Worm (Caenorhabditis elegans) whole organism, late embryonic: ENCODE data around the gene ZK622.4.

Source experiments
- C08G9.2 ChIP-seq: sonication (generic microtip); optimal IDR thresholded peaks from 2 replicates; lab custom pipeline; 2016; ENCODE audit warnings: mild to moderate bottlenecking, missing genetic modification characterization, moderate library complexity, missing compliant biosample characterization
- C38D4.7 ChIP-seq: fragments of 200-800 bp; sonication (Bioruptor generic); optimal IDR thresholded peaks from 2 replicates; lab custom pipeline; 2018; ENCODE audit warnings: mild to moderate bottlenecking, missing genetic modification characterization, moderate library complexity, missing compliant biosample characterization
- F13H6.1 ChIP-seq: sonication (generic microtip); optimal IDR thresholded peaks from 2 replicates; lab custom pipeline; 2016; ENCODE audit warnings: missing genetic modification characterization, missing compliant biosample characterization
- K02D7.2 ChIP-seq: sonication (generic microtip); optimal IDR thresholded peaks from 2 replicates; lab custom pipeline; 2017; ENCODE audit warnings: mild to moderate bottlenecking, missing genetic modification characterization, missing compliant biosample characterization
- K09A11.1 ChIP-seq: sonication (generic microtip); optimal IDR thresholded peaks from 2 replicates; lab custom pipeline; 2017; ENCODE audit warnings: antibody characterized with exemption, mild to moderate bottlenecking, missing genetic modification characterization, missing compliant biosample characterization; ENCODE audit not compliant: insufficient read depth
- T23F11.4 ChIP-seq: fragments of 200-800 bp; sonication (Bioruptor generic); optimal IDR thresholded peaks from 2 replicates; lab custom pipeline; 2018; ENCODE audit warnings: mild to moderate bottlenecking, missing genetic modification characterization, missing compliant biosample characterization
- Y22D7AL.16 ChIP-seq: sonication (generic microtip); optimal IDR thresholded peaks from 2 replicates; lab custom pipeline; 2016; ENCODE audit warnings: missing genetic modification characterization, missing compliant biosample characterization
- ama-1 ChIP-seq: fragments of 150-350 bp; optimal IDR thresholded peaks from 2 replicates; lab custom pipeline; 2014
- ceh-22 ChIP-seq: sonication (generic microtip); optimal IDR thresholded peaks from 2 replicates; lab custom pipeline; 2017; ENCODE audit warnings: missing biosample characterization, missing genetic modification characterization
- ceh-24 ChIP-seq: sonication (generic microtip); optimal IDR thresholded peaks from 2 replicates; lab custom pipeline; 2016; ENCODE audit warnings: mild to moderate bottlenecking, missing genetic modification characterization, missing compliant biosample characterization
- ceh-30 ChIP-seq: fragments of 150-350 bp; optimal IDR thresholded peaks from 2 replicates; lab custom pipeline; 2014; ENCODE audit warnings: missing biosample characterization, missing genetic modification characterization
- ceh-34 ChIP-seq: sonication (generic microtip); optimal IDR thresholded peaks from 2 replicates; lab custom pipeline; 2016; ENCODE audit warnings: mild to moderate bottlenecking, missing genetic modification characterization, missing compliant biosample characterization
- ceh-45 ChIP-seq: fragments of 200-800 bp; sonication (Bioruptor generic); IDR thresholded peaks from 2 replicates; pipeline ENCODE4 v1.3.6; 2022; ENCODE audit warnings: missing genetic modification reagents, missing genetic modification characterization, missing compliant biosample characterization
- ceh-6 ChIP-seq: fragments of 200-800 bp; sonication (Bioruptor generic); optimal IDR thresholded peaks from 2 replicates; lab custom pipeline; 2018; ENCODE audit warnings: mild to moderate bottlenecking, missing genetic modification characterization, missing compliant biosample characterization
- ceh-9 ChIP-seq: sonication (generic microtip); optimal IDR thresholded peaks from 2 replicates; lab custom pipeline; 2016; ENCODE audit warnings: mild to moderate bottlenecking, missing genetic modification characterization, inconsistent platforms, missing compliant biosample characterization
- che-1 ChIP-seq: sonication (generic microtip); optimal IDR thresholded peaks from 2 replicates; lab custom pipeline; 2016; ENCODE audit warnings: mild to moderate bottlenecking, missing genetic modification characterization, missing compliant biosample characterization
- dmd-4 ChIP-seq: sonication (generic microtip); optimal IDR thresholded peaks from 2 replicates; lab custom pipeline; 2016; ENCODE audit warnings: borderline replicate concordance, missing genetic modification characterization, missing compliant biosample characterization
- dve-1 ChIP-seq: sonication (generic microtip); optimal IDR thresholded peaks from 2 replicates; lab custom pipeline; 2017; ENCODE audit warnings: antibody characterized with exemption, mild to moderate bottlenecking, missing genetic modification characterization, missing compliant biosample characterization
- elt-2 ChIP-seq: sonication (generic microtip); optimal IDR thresholded peaks from 2 replicates; lab custom pipeline; 2016; ENCODE audit warnings: missing genetic modification reagents, missing genetic modification characterization, missing compliant biosample characterization
- eyg-1 ChIP-seq: sonication (generic microtip); optimal IDR thresholded peaks from 2 replicates; lab custom pipeline; 2016; ENCODE audit warnings: missing genotype, missing genetic modification characterization, missing compliant biosample characterization
- fkh-10 ChIP-seq: fragments of 150-350 bp; optimal IDR thresholded peaks from 2 replicates; lab custom pipeline; 2014; ENCODE audit warnings: missing biosample characterization, missing genetic modification reagents, missing genetic modification characterization
- fkh-6 ChIP-seq: sonication (generic microtip); optimal IDR thresholded peaks from 2 replicates; lab custom pipeline; 2016; ENCODE audit warnings: missing genetic modification characterization, missing compliant biosample characterization
- hlh-13 ChIP-seq: fragments of 200-800 bp; sonication (Bioruptor generic); optimal IDR thresholded peaks from 2 replicates; lab custom pipeline; 2018; ENCODE audit warnings: mild to moderate bottlenecking, missing genetic modification characterization, missing compliant biosample characterization
- hlh-30 ChIP-seq: sonication (generic microtip); optimal IDR thresholded peaks from 2 replicates; lab custom pipeline; 2017; ENCODE audit warnings: antibody characterized with exemption, missing genetic modification characterization, missing compliant biosample characterization; ENCODE audit not compliant: insufficient read depth
- hlh-6 ChIP-seq: sonication (generic microtip); optimal IDR thresholded peaks from 2 replicates; lab custom pipeline; 2016; ENCODE audit warnings: missing genotype, missing genetic modification characterization, missing compliant biosample characterization
- hlh-8 ChIP-seq: sonication (generic microtip); optimal IDR thresholded peaks from 2 replicates; lab custom pipeline; 2016; ENCODE audit warnings: missing genotype, missing genetic modification characterization, missing compliant biosample characterization
- lim-6 ChIP-seq: sonication (generic microtip); optimal IDR thresholded peaks from 2 replicates; lab custom pipeline; 2016; ENCODE audit warnings: missing genetic modification characterization, missing compliant biosample characterization
- mec-3 ChIP-seq: sonication (generic microtip); optimal IDR thresholded peaks from 2 replicates; lab custom pipeline; 2016; ENCODE audit warnings: borderline replicate concordance, missing genetic modification characterization, missing compliant biosample characterization
- nfya-1 ChIP-seq: sonication (generic microtip); optimal IDR thresholded peaks from 2 replicates; lab custom pipeline; 2017; ENCODE audit warnings: missing genetic modification characterization, mild to moderate bottlenecking, missing compliant biosample characterization, antibody characterized with exemption, moderate library complexity
- nhr-232 ChIP-seq: sonication (generic microtip); optimal IDR thresholded peaks from 2 replicates; lab custom pipeline; 2016; ENCODE audit warnings: missing genetic modification characterization, missing compliant biosample characterization
- odd-2 ChIP-seq: sonication (generic microtip); optimal IDR thresholded peaks from 2 replicates; lab custom pipeline; 2017; ENCODE audit warnings: antibody characterized with exemption, mild to moderate bottlenecking, missing genetic modification characterization, missing compliant biosample characterization
- pag-3 ChIP-seq: sonication (generic microtip); optimal IDR thresholded peaks from 2 replicates; lab custom pipeline; 2016; ENCODE audit warnings: missing compliant biosample characterization, missing genetic modification characterization, borderline replicate concordance
- pat-9 ChIP-seq: fragments of 200-800 bp; sonication (Bioruptor generic); optimal IDR thresholded peaks from 2 replicates; lab custom pipeline; 2018; ENCODE audit warnings: mild to moderate bottlenecking, missing genetic modification characterization, moderate library complexity, missing compliant biosample characterization
- pax-1 ChIP-seq: fragments of 150-350 bp; optimal IDR thresholded peaks from 2 replicates; lab custom pipeline; 2014; ENCODE audit warnings: missing biosample characterization, missing genetic modification characterization
- ref-2 ChIP-seq: sonication (generic microtip); optimal IDR thresholded peaks from 2 replicates; lab custom pipeline; 2016; ENCODE audit warnings: missing genetic modification characterization, missing compliant biosample characterization
- sox-2 ChIP-seq: fragments of 200-800 bp; sonication (Bioruptor generic); IDR thresholded peaks from 2 replicates; pipeline ENCODE4 v1.3.6; 2022; ENCODE audit warnings: missing genetic modification reagents, missing genetic modification characterization, missing compliant biosample characterization
- syd-9 ChIP-seq: sonication (generic microtip); optimal IDR thresholded peaks from 2 replicates; lab custom pipeline; 2016; ENCODE audit warnings: mild to moderate bottlenecking, missing genetic modification characterization, moderate library complexity, missing compliant biosample characterization
- tbx-2 ChIP-seq: sonication (generic microtip); optimal IDR thresholded peaks from 2 replicates; lab custom pipeline; 2016; ENCODE audit warnings: missing genetic modification characterization, missing compliant biosample characterization
- unc-42 ChIP-seq: sonication (generic microtip); optimal IDR thresholded peaks from 2 replicates; lab custom pipeline; 2016; ENCODE audit warnings: missing genotype, missing genetic modification characterization, missing compliant biosample characterization
- unc-86 ChIP-seq: sonication (generic microtip); optimal IDR thresholded peaks from 2 replicates; lab custom pipeline; 2016; ENCODE audit warnings: missing genetic modification characterization, missing compliant biosample characterization
- zip-5 ChIP-seq: sonication (generic microtip); optimal IDR thresholded peaks from 2 replicates; lab custom pipeline; 2016; ENCODE audit warnings: missing genetic modification characterization, missing compliant biosample characterization
- ztf-16 ChIP-seq: sonication (generic microtip); optimal IDR thresholded peaks from 2 replicates; lab custom pipeline; 2017; ENCODE audit warnings: missing genetic modification characterization, missing compliant biosample characterization

The ZK622.4 gene

ce11 chrII:5292226-5292752 is at the start of gene ZK622.4 (continued):
- TF ChIP-seq ceh-24 (tag; lab: Kevin White, UChicago) (peak; percentile 59), T23F11.4 (GFP tag; lab: Kevin White, UChicago) (peak; percentile 79), dmd-4 (tag; lab: Kevin White, UChicago) (peak; percentile 79), tbx-2 (tag; lab: Kevin White, UChicago) (peak; percentile 72), odd-2 (tag; lab: Kevin White, UChicago) (peak; percentile 60), hlh-13 (GFP tag; lab: Kevin White, UChicago) (peak; percentile 53), pax-1 (tag; lab: Kevin White, UChicago) (no peak), ceh-6 (GFP tag; lab: Kevin White, UChicago) (peak; percentile 84), mec-3 (tag; lab: Kevin White, UChicago) (peak; percentile 36), sox-2 (peak; percentile 69), unc-86 (tag; lab: Kevin White, UChicago) (peak; percentile 75), pat-9 (tag; lab: Kevin White, UChicago) (peak; percentile 70), pag-3 (tag; lab: Kevin White, UChicago) (no peak), Y22D7AL.16 (peak; percentile 83), fkh-6 (peak; percentile 87), dve-1 (tag; lab: Kevin White, UChicago) (peak; percentile 84)
- TF ChIP-seq, all 69 proteins: peak for 55

- TF ChIP-seq hlh-13 (GFP tag; lab: Kevin White, UChicago) (no peak), ceh-9 (tag; lab: Kevin White, UChicago) (no peak), ref-2 (no peak), nfya-1 (tag; lab: Kevin White, UChicago) (no peak)
Measured at ce11 chrII:5246791-5247361, 45.6 kb upstream of the ZK622.4 start, which contains the start of gene ptr-6. TSS of gene ptr-6 (minus strand) at chrII:5246837.

ce11 chrII:5255435-5255834 is 37.1 kb upstream of the ZK622.4 start, which contains the start of gene frpr-4:
TSS of gene frpr-4 (minus strand) at chrII:5255535.
- TF ChIP-seq nhr-232 (tag; lab: Kevin White, UChicago) (no peak), eyg-1 (no peak), ceh-30 (tag; lab: Kevin White, UChicago) (no peak), lim-6 (tag; lab: Kevin White, UChicago) (no peak), ceh-6 (GFP tag; lab: Kevin White, UChicago) (no peak), hlh-8 (tag; lab: Kevin White, UChicago) (no peak)
- TF ChIP-seq, all 69 proteins: peak for 0

- TF ChIP-seq C38D4.7 (GFP tag; lab: Kevin White, UChicago) (no peak), tbx-2 (tag; lab: Kevin White, UChicago) (no peak), unc-42 (no peak), ceh-22 (tag; lab: Kevin White, UChicago) (no peak), K02D7.2 (tag; lab: Kevin White, UChicago) (no peak), ceh-34 (tag; lab: Kevin White, UChicago) (no peak), elt-2 (tag; lab: Kevin White, UChicago) (no peak), hlh-6 (tag; lab: Kevin White, UChicago) (no peak), K09A11.1 (tag; lab: Kevin White, UChicago) (no peak), mec-3 (tag; lab: Kevin White, UChicago) (no peak), nhr-232 (tag; lab: Kevin White, UChicago) (no peak)
Measured at ce11 chrII:5264650-5265049, 27.9 kb upstream of the ZK622.4 start.

- no peak for TF ChIP-seq syd-9
- no peak for TF ChIP-seq mec-3 (tag; lab: Kevin White, UChicago)
- TF ChIP-seq ceh-9 (tag; lab: Kevin White, UChicago), result no peak
- no peak for TF ChIP-seq sox-2
- no peak for TF ChIP-seq hlh-30 (tag; lab: Kevin White, UChicago)
- TF ChIP-seq C08G9.2 (tag; lab: Kevin White, UChicago), result no peak
- TF ChIP-seq ceh-45 (GFP tag; lab: Robert Waterston, UW), result no peak
- no peak for TF ChIP-seq ceh-34 (tag; lab: Kevin White, UChicago)
- TF ChIP-seq che-1 (tag; lab: Kevin White, UChicago), result no peak
- no peak for TF ChIP-seq fkh-10 (GFP tag; lab: Kevin White, UChicago)
- TF ChIP-seq zip-5 (tag; lab: Kevin White, UChicago), result no peak
- TF ChIP-seq ztf-16 (tag; lab: Kevin White, UChicago), result no peak
- TF ChIP-seq hlh-8 (tag; lab: Kevin White, UChicago), result no peak
- TF ChIP-seq ama-1 (lab: Kevin White, UChicago), result no peak
- TF ChIP-seq lim-6 (tag; lab: Kevin White, UChicago), result no peak
- TF ChIP-seq pag-3 (tag; lab: Kevin White, UChicago), result no peak
- TF ChIP-seq ceh-6 (GFP tag; lab: Kevin White, UChicago), result no peak
- TF ChIP-seq F13H6.1 (tag; lab: Kevin White, UChicago), result no peak
- TF ChIP-seq, all 69 proteins: peak for 0
Measured at ce11 chrII:5268977-5269376, 23.5 kb upstream of the ZK622.4 start.
